Fruit fly (Drosophila melanogaster) whole organism, embryonic: ENCODE data around the gene mbc.

Experiments
- Asciz ChIP-seq: fragments of 200-800 bp; sonication (Bioruptor generic); optimal IDR thresholded peaks from 2 replicates; lab custom pipeline; 2017; ENCODE audit warnings: missing biosample characterization, mild to moderate bottlenecking, missing genetic modification characterization, missing genetic modification reagents
- Bdp1 ChIP-seq: fragments of 200-800 bp; sonication (Bioruptor generic); optimal IDR thresholded peaks from 3 replicates; lab custom pipeline; 2016; ENCODE audit warnings: missing biosample characterization, missing genetic modification characterization
- CG10543 ChIP-seq: fragments of 200-800 bp; sonication (Bioruptor generic); optimal IDR thresholded peaks from 3 replicates; lab custom pipeline; 2017; ENCODE audit warnings: missing biosample characterization, mild to moderate bottlenecking, missing genetic modification characterization, moderate library complexity
- CG11093 ChIP-seq: fragments of 200-800 bp; sonication (Bioruptor generic); IDR thresholded peaks from 3 replicates; pipeline ENCODE4 v1.3.6; 2022; ENCODE audit warnings: missing biosample characterization, missing genetic modification characterization
- CG11695 ChIP-seq: fragments of 200-800 bp; sonication (Bioruptor generic); IDR thresholded peaks from 3 replicates; pipeline ENCODE4 v1.3.6; 2022; ENCODE audit warnings: missing biosample characterization, missing genetic modification characterization
- CG13424 ChIP-seq: fragments of 200-800 bp; sonication (Bioruptor generic); optimal IDR thresholded peaks from 2 replicates; lab custom pipeline; 2019; ENCODE audit warnings: missing biosample characterization, mild to moderate bottlenecking, missing genetic modification characterization, moderate library complexity
- CG13775 ChIP-seq: fragments of 200-800 bp; sonication (Bioruptor generic); optimal IDR thresholded peaks from 3 replicates; lab custom pipeline; 2017; ENCODE audit warnings: missing biosample characterization, mild to moderate bottlenecking, missing genetic modification characterization
- CG14014 ChIP-seq: fragments of 200-800 bp; sonication (Bioruptor generic); IDR thresholded peaks from 2 replicates; pipeline ENCODE4 v1.3.6; 2022; ENCODE audit warnings: missing biosample characterization, missing genetic modification characterization
- CG15011 ChIP-seq: fragments of 200-800 bp; sonication (Bioruptor generic); optimal IDR thresholded peaks from 3 replicates; lab custom pipeline; 2018; ENCODE audit warnings: missing biosample characterization, mild to moderate bottlenecking, missing genetic modification characterization
- CG1529 ChIP-seq: fragments of 200-800 bp; sonication (Bioruptor generic); optimal IDR thresholded peaks from 3 replicates; lab custom pipeline; 2018; ENCODE audit warnings: missing biosample characterization, missing genetic modification characterization
- CG31441 ChIP-seq: fragments of 200-800 bp; sonication (Bioruptor generic); IDR thresholded peaks from 2 replicates; pipeline ENCODE4 v1.3.6; 2022; ENCODE audit warnings: missing biosample characterization, missing genetic modification characterization
- CG33557 ChIP-seq: fragments of 200-800 bp; sonication (Bioruptor generic); optimal IDR thresholded peaks from 2 replicates; lab custom pipeline; 2019; ENCODE audit warnings: missing biosample characterization, mild to moderate bottlenecking, missing genetic modification characterization, moderate library complexity
- CG4424 ChIP-seq: fragments of 200-800 bp; sonication (Bioruptor generic); optimal IDR thresholded peaks from 3 replicates; lab custom pipeline; 2016; ENCODE audit warnings: missing biosample characterization, missing genetic modification characterization
- CG4707 ChIP-seq: fragments of 200-800 bp; sonication (Bioruptor generic); optimal IDR thresholded peaks from 2 replicates; lab custom pipeline; 2018; ENCODE audit warnings: missing biosample characterization, mild to moderate bottlenecking, missing genetic modification characterization, moderate library complexity
- CG6791 ChIP-seq: fragments of 200-800 bp; sonication (Bioruptor generic); IDR thresholded peaks from 3 replicates; pipeline ENCODE4 v1.3.6; 2022; ENCODE audit warnings: missing biosample characterization, missing genetic modification characterization; ENCODE audit not compliant: partially characterized antibody
- CG6813 ChIP-seq: fragments of 200-800 bp; sonication (Bioruptor generic); optimal IDR thresholded peaks from 2 replicates; lab custom pipeline; 2017; ENCODE audit warnings: missing biosample characterization, missing genetic modification characterization, mild to moderate bottlenecking, moderate library complexity, missing genetic modification reagents
- CG7271 ChIP-seq: fragments of 200-800 bp; sonication (Bioruptor generic); optimal IDR thresholded peaks from 2 replicates; lab custom pipeline; 2018; ENCODE audit warnings: missing biosample characterization, mild to moderate bottlenecking, missing genetic modification characterization, moderate library complexity
- CG9609 ChIP-seq: fragments of 200-800 bp; sonication (Bioruptor generic); optimal IDR thresholded peaks from 3 replicates; lab custom pipeline; 2016; ENCODE audit warnings: missing biosample characterization, missing genetic modification characterization
- CG9932 ChIP-seq: fragments of 200-800 bp; sonication (Bioruptor generic); IDR thresholded peaks from 2 replicates; pipeline ENCODE4 v1.3.6; 2022; ENCODE audit warnings: missing biosample characterization, missing genetic modification characterization
- Chrac-16 ChIP-seq: fragments of 200-800 bp; sonication (Bioruptor generic); optimal IDR thresholded peaks from 3 replicates; lab custom pipeline; 2016; ENCODE audit warnings: missing biosample characterization, missing genetic modification characterization
- CrebB ChIP-seq: fragments of 200-800 bp; sonication (Bioruptor generic); optimal IDR thresholded peaks from 3 replicates; lab custom pipeline; 2018; ENCODE audit warnings: missing biosample characterization, mild to moderate bottlenecking, missing genetic modification characterization
- D ChIP-seq, 2 experiments: fragments of 200-800 bp in 1 of 2; fragments of >200 bp in 1 of 2; sonication (Bioruptor generic) in 1 of 2; optimal IDR thresholded peaks; 2 replicates in 1 of 2; 3 replicates in 1 of 2; lab custom pipeline; 2017; ENCODE audit warnings: mild to moderate bottlenecking in 1 of 2, missing biosample characterization in 1 of 2, missing genetic modification characterization in 1 of 2, missing genetic modification reagents in 1 of 2
- Dp ChIP-seq: fragments of 200-800 bp; sonication (Bioruptor generic); optimal IDR thresholded peaks from 2 replicates; lab custom pipeline; 2018; ENCODE audit warnings: missing biosample characterization, mild to moderate bottlenecking, missing genetic modification characterization, moderate library complexity
- Hey ChIP-seq: fragments of 200-800 bp; sonication (Bioruptor generic); optimal IDR thresholded peaks from 3 replicates; lab custom pipeline; 2018; ENCODE audit warnings: missing biosample characterization, mild to moderate bottlenecking, missing genetic modification characterization
- MESR4 ChIP-seq: fragments of 200-800 bp; sonication (Bioruptor generic); optimal IDR thresholded peaks from 2 replicates; lab custom pipeline; 2018; ENCODE audit warnings: missing biosample characterization, mild to moderate bottlenecking, missing genetic modification characterization, moderate library complexity
- MTF-1 ChIP-seq: fragments of 200-800 bp; sonication (Bioruptor generic); optimal IDR thresholded peaks from 2 replicates; lab custom pipeline; 2018; ENCODE audit warnings: missing biosample characterization, mild to moderate bottlenecking, missing genetic modification characterization, borderline replicate concordance
- NC2β ChIP-seq: fragments of 200-800 bp; sonication (Bioruptor generic); optimal IDR thresholded peaks from 2 replicates; lab custom pipeline; 2016; ENCODE audit warnings: missing biosample characterization, missing genetic modification characterization
- Rfx ChIP-seq: fragments of 200-800 bp; sonication (Bioruptor generic); IDR thresholded peaks from 2 replicates; pipeline ENCODE4 v1.3.6; 2022; ENCODE audit warnings: missing biosample characterization, missing genetic modification characterization
- Six4 ChIP-seq: fragments of 200-800 bp; sonication (Bioruptor generic); optimal IDR thresholded peaks from 2 replicates; lab custom pipeline; 2016; ENCODE audit warnings: missing biosample characterization, missing genetic modification characterization
- Xbp1 ChIP-seq: fragments of 200-800 bp; sonication (Bioruptor generic); optimal IDR thresholded peaks from 3 replicates; lab custom pipeline; 2016; ENCODE audit warnings: missing biosample characterization, mild to moderate bottlenecking, missing genetic modification characterization
- ash1 ChIP-seq: fragments of 200-800 bp; sonication (Bioruptor generic); optimal IDR thresholded peaks from 2 replicates; lab custom pipeline; 2018; ENCODE audit warnings: missing biosample characterization, mild to moderate bottlenecking, missing genetic modification characterization
- bsh ChIP-seq, 2 experiments: fragments of 200-800 bp; sonication (Bioruptor generic); optimal IDR thresholded peaks; 2 replicates each; lab custom pipeline; 2017 to 2018; ENCODE audit warnings: mild to moderate bottlenecking in 2 of 2, missing biosample characterization in 2 of 2, missing genetic modification characterization in 2 of 2, moderate library complexity in 1 of 2
- caup ChIP-seq: fragments of 200-800 bp; sonication (Bioruptor generic); optimal IDR thresholded peaks from 3 replicates; lab custom pipeline; 2017; ENCODE audit warnings: missing biosample characterization, mild to moderate bottlenecking, missing genetic modification characterization, moderate library complexity; ENCODE audit not compliant: severe bottlenecking
- corto ChIP-seq: fragments of 200-800 bp; sonication (Bioruptor generic); optimal IDR thresholded peaks from 2 replicates; lab custom pipeline; 2016; ENCODE audit warnings: missing biosample characterization, mild to moderate bottlenecking, missing genetic modification characterization, moderate library complexity
- dmrt11E ChIP-seq: fragments of 200-800 bp; sonication (Bioruptor generic); optimal IDR thresholded peaks from 3 replicates; lab custom pipeline; 2018; ENCODE audit warnings: missing biosample characterization, mild to moderate bottlenecking, missing genetic modification characterization, moderate library complexity
- fu2 ChIP-seq: fragments of 200-800 bp; sonication (Bioruptor generic); optimal IDR thresholded peaks from 2 replicates; lab custom pipeline; 2016; ENCODE audit warnings: missing biosample characterization, missing genetic modification characterization
- gcm ChIP-seq: fragments of 200-800 bp; sonication (Bioruptor generic); optimal IDR thresholded peaks from 2 replicates; lab custom pipeline; 2019; ENCODE audit warnings: missing biosample characterization, mild to moderate bottlenecking, missing genetic modification characterization, moderate library complexity
- gro ChIP-seq: fragments of 200-800 bp; sonication (Bioruptor generic); optimal IDR thresholded peaks from 2 replicates; lab custom pipeline; 2016; ENCODE audit warnings: missing biosample characterization, missing genetic modification characterization
- hkb ChIP-seq, 2 experiments: fragments of 200-800 bp in 1 of 2; fragments of >200 bp in 1 of 2; sonication (Bioruptor generic) in 1 of 2; IDR thresholded peaks in 1 of 2; optimal IDR thresholded peaks in 1 of 2; 2 replicates each; pipeline versions ENCODE4 v1.3.6 to Lab custom; 2017 to 2022; ENCODE audit warnings: missing biosample characterization in 1 of 2, missing genetic modification characterization in 1 of 2
- jigr1 ChIP-seq: fragments of 200-800 bp; sonication (Bioruptor generic); IDR thresholded peaks from 3 replicates; pipeline ENCODE4 v1.3.6; 2022; ENCODE audit warnings: missing biosample characterization, missing genetic modification characterization
- kah ChIP-seq: fragments of 200-800 bp; sonication (Bioruptor generic); optimal IDR thresholded peaks from 2 replicates; lab custom pipeline; 2018; ENCODE audit warnings: missing biosample characterization, mild to moderate bottlenecking, missing genetic modification characterization
- luna ChIP-seq: fragments of 200-800 bp; sonication (Bioruptor generic); optimal IDR thresholded peaks from 2 replicates; lab custom pipeline; 2016; ENCODE audit warnings: missing biosample characterization, missing genetic modification characterization
- onecut ChIP-seq: fragments of 200-800 bp; sonication (Bioruptor generic); IDR thresholded peaks from 2 replicates; pipeline ENCODE4 v1.3.6; 2022; ENCODE audit warnings: missing biosample characterization, missing genetic modification characterization
- sens ChIP-seq: fragments of 200-800 bp; sonication (Bioruptor generic); peaks from one replicate; lab custom pipeline; 2016; ENCODE audit warnings: missing biosample characterization, missing genetic modification characterization
- sens-2 ChIP-seq: fragments of 200-800 bp; sonication (Bioruptor generic); IDR thresholded peaks from 2 replicates; pipeline ENCODE4 v1.3.6; 2022; ENCODE audit warnings: missing biosample characterization, missing genetic modification characterization
- sob ChIP-seq: fragments of 200-800 bp; sonication (Bioruptor generic); IDR thresholded peaks from 2 replicates; pipeline ENCODE4 v1.3.6; 2022; ENCODE audit warnings: missing biosample characterization, missing genetic modification characterization
- tap ChIP-seq: fragments of 200-800 bp; optimal IDR thresholded peaks from 3 replicates; lab custom pipeline; 2019; ENCODE audit warnings: missing biosample characterization, mild to moderate bottlenecking, missing genetic modification characterization, moderate library complexity
- tin ChIP-seq: fragments of 200-800 bp; sonication (Bioruptor generic); optimal IDR thresholded peaks from 3 replicates; lab custom pipeline; 2016; ENCODE audit warnings: missing biosample characterization, missing genetic modification characterization
- wdn ChIP-seq: fragments of 200-800 bp; sonication (Bioruptor generic); IDR thresholded peaks from 2 replicates; pipeline ENCODE4 v1.3.6; 2022; ENCODE audit warnings: missing biosample characterization, missing genetic modification characterization
- zfh2 ChIP-seq: fragments of 200-800 bp; sonication (Bioruptor generic); optimal IDR thresholded peaks from 2 replicates; lab custom pipeline; 2016; ENCODE audit warnings: missing biosample characterization, missing genetic modification characterization

Gene mbc

DNA sequence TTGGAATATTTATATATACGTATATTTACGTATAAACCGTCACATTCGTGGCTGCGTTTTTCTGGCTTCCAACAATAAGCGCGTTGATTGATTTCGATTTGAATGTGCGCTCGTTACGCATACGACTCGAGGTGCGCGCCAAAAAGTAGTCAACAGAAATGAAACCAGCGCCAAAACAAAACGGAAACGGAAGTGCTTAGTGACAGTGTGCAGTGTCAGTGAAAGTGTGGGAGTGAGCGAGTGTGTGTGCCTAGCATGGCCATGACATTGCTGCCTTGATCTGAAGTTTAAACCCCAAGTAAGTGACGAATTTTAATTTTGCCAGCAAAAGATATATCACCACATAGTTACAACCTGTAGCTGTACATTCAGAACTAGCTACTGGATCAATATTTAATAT, 22.1 kb downstream of the mbc start, which contains the start of gene CG34355:
Gene CG34355, plus strand, starts transcription at position 192 of the 400 bp plus-strand sequence.
- TF ChIP-seq Hey (tag; lab: Kevin White, UChicago), result peak; percentile 5
- peak; percentile 27 for TF ChIP-seq tin (GFP tag; lab: Kevin White, UChicago)
- TF ChIP-seq sob, result no peak
- TF ChIP-seq Rfx (GFP tag; lab: Robert Waterston, UW), result no peak
- no peak for TF ChIP-seq fu2 (GFP tag; lab: Kevin White, UChicago)
- no peak for TF ChIP-seq zfh2 (GFP tag; lab: Kevin White, UChicago)
- TF ChIP-seq Asciz (GFP tag; lab: Kevin White, UChicago), result peak; percentile 49
- TF ChIP-seq ash1 (GFP tag; lab: Kevin White, UChicago), result no peak
- 0 out of 3 replicates have a peak, but pooled peaks have one; percentile 14 for TF ChIP-seq CG11695 (GFP tag; lab: Robert Waterston, UW)
- TF ChIP-seq NC2β (GFP tag; lab: Kevin White, UChicago), result peak; percentile 7
- TF ChIP-seq Chrac-16, result no peak
- TF ChIP-seq gcm (GFP tag; lab: Kevin White, UChicago), result peak; percentile 54
- no peak for TF ChIP-seq hkb (optimal IDR thresholded peaks at IDR 0.05; lab: Kevin White, UChicago)
- TF ChIP-seq hkb (GFP tag; IDR thresholded peaks at IDR 0.05; lab: Robert Waterston, UW), result 0 out of 2 replicates have a peak, but pooled peaks have one; percentile 17
- no peak for TF ChIP-seq luna (GFP tag; lab: Kevin White, UChicago)
- TF ChIP-seq CG6813 (GFP tag; lab: Kevin White, UChicago), result peak; percentile 75
- no peak for TF ChIP-seq sens-2 (GFP tag; lab: Robert Waterston, UW)
- TF ChIP-seq sens (GFP tag; lab: Kevin White, UChicago), result no peak
- no peak for TF ChIP-seq CG1529 (GFP tag; lab: Kevin White, UChicago)
- peak; percentile 2 for TF ChIP-seq Six4
- TF ChIP-seq CG31441 (GFP tag; lab: Robert Waterston, UW), result no peak
- peak; percentile 36 for TF ChIP-seq MTF-1 (GFP tag; lab: Kevin White, UChicago)
- TF ChIP-seq CG9932 (GFP tag; lab: Robert Waterston, UW), result no peak
- TF ChIP-seq onecut (GFP tag; lab: Robert Waterston, UW), result peak; percentile 52; the same call in 1 of the 2 replicates
- TF ChIP-seq CG13775 (GFP tag; lab: Kevin White, UChicago), result peak; percentile 47
- TF ChIP-seq Xbp1, result peak; percentile 32
- peak; percentile 42 for TF ChIP-seq CG33557 (GFP tag; lab: Kevin White, UChicago)
- TF ChIP-seq D (optimal IDR thresholded peaks at IDR 0.05; lab: Kevin White, UChicago), result no peak
- TF ChIP-seq D (GFP tag; optimal IDR thresholded peaks at IDR 0.05; lab: Kevin White, UChicago), result peak; percentile 56
- no peak for TF ChIP-seq gro (GFP tag; lab: Kevin White, UChicago)
- no peak for TF ChIP-seq CG14014 (GFP tag; lab: Robert Waterston, UW)
- TF ChIP-seq Dp (GFP tag; lab: Kevin White, UChicago), result peak; percentile 1
- TF ChIP-seq MESR4, result peak; percentile 3
- TF ChIP-seq CG11093 (GFP tag; lab: Robert Waterston, UW), result no peak
- no peak for TF ChIP-seq CG10543 (GFP tag; lab: Kevin White, UChicago)
- TF ChIP-seq jigr1, result no peak
- peak; percentile 76 for TF ChIP-seq caup (GFP tag; lab: Kevin White, UChicago)
- no peak for TF ChIP-seq CG6791 (GFP tag; lab: Robert Waterston, UW)
- TF ChIP-seq tap, result no peak
- peak; percentile 11 for TF ChIP-seq CG9609
- peak; percentile 83 for TF ChIP-seq CG4707 (GFP tag; lab: Kevin White, UChicago)
- TF ChIP-seq CrebB (tag; lab: Kevin White, UChicago), result peak; percentile 37
- TF ChIP-seq corto (GFP tag; lab: Kevin White, UChicago), result no peak
- TF ChIP-seq wdn (GFP tag; lab: Robert Waterston, UW), result no peak
- TF ChIP-seq CG13424 (tag; lab: Kevin White, UChicago), result no peak
- TF ChIP-seq Bdp1 (GFP tag; lab: Kevin White, UChicago), result peak; percentile 7
- peak; percentile 31 for TF ChIP-seq CG7271 (tag; lab: Kevin White, UChicago)
- TF ChIP-seq kah (GFP tag; lab: Kevin White, UChicago), result peak; percentile 43
- peak; percentile 35 for TF ChIP-seq dmrt11E (tag; lab: Kevin White, UChicago)
- TF ChIP-seq CG15011, result peak; percentile 62
- peak in 1 of 2 experiments; percentile 58 for TF ChIP-seq bsh (GFP tag; optimal IDR thresholded peaks at IDR 0.05; lab: Kevin White, UChicago)
- TF ChIP-seq CG4424 (GFP tag; lab: Kevin White, UChicago), result no peak
